Fruit fly (Drosophila melanogaster) whole organism, prepupa: Measurements from ENCODE around the gene CG10587.

Source experiments
- Blimp-1 ChIP-seq: fragments of 200-800 bp; sonication (Bioruptor generic); optimal IDR thresholded peaks from 3 replicates; lab custom pipeline; 2017; ENCODE audit warnings: missing biosample characterization, missing genetic modification characterization, mild to moderate bottlenecking, moderate library complexity, missing genetic modification reagents
- CG10631 ChIP-seq: fragments of 200-800 bp; sonication (Bioruptor generic); optimal IDR thresholded peaks from 2 replicates; lab custom pipeline; 2016; ENCODE audit warnings: missing biosample characterization, missing genetic modification characterization
- CG10669 ChIP-seq: fragments of 200-800 bp; sonication (Bioruptor generic); optimal IDR thresholded peaks from 3 replicates; lab custom pipeline; 2018; ENCODE audit warnings: missing biosample characterization, mild to moderate bottlenecking, missing genetic modification characterization, moderate library complexity
- CG11294 ChIP-seq: fragments of 200-800 bp; sonication (Bioruptor generic); IDR thresholded peaks from 2 replicates; pipeline ENCODE4 v1.3.6; 2022; ENCODE audit warnings: missing biosample characterization, missing genetic modification characterization
- CG15336 ChIP-seq: fragments of 200-800 bp; sonication (Bioruptor generic); IDR thresholded peaks from 2 replicates; pipeline ENCODE4 v1.3.6; 2022; ENCODE audit warnings: missing biosample characterization, missing genetic modification characterization
- CG1621 ChIP-seq: fragments of 200-800 bp; sonication (Bioruptor generic); optimal IDR thresholded peaks from 3 replicates; lab custom pipeline; 2018; ENCODE audit warnings: missing biosample characterization, mild to moderate bottlenecking, missing genetic modification characterization
- CG16779 ChIP-seq: fragments of 200-800 bp; sonication (Bioruptor generic); optimal IDR thresholded peaks from 3 replicates; lab custom pipeline; 2017; ENCODE audit warnings: missing biosample characterization, mild to moderate bottlenecking, missing genetic modification characterization
- CG32006 ChIP-seq: fragments of 200-800 bp; sonication (Bioruptor generic); optimal IDR thresholded peaks from 3 replicates; lab custom pipeline; 2017; ENCODE audit warnings: missing biosample characterization, mild to moderate bottlenecking, missing genetic modification characterization
- CG34406 ChIP-seq: fragments of 200-800 bp; sonication (Bioruptor generic); optimal IDR thresholded peaks from 3 replicates; lab custom pipeline; 2016; ENCODE audit warnings: missing biosample characterization, missing genetic modification characterization
- CG4318 ChIP-seq: fragments of 200-800 bp; sonication (Bioruptor generic); optimal IDR thresholded peaks from 3 replicates; lab custom pipeline; 2017; ENCODE audit warnings: missing biosample characterization, mild to moderate bottlenecking, missing genetic modification characterization
- CG6163 ChIP-seq: fragments of 200-800 bp; sonication (Bioruptor generic); IDR thresholded peaks from 3 replicates; pipeline ENCODE4 v1.3.6; 2022; ENCODE audit warnings: missing biosample characterization, missing genetic modification characterization
- CG6276 ChIP-seq: fragments of 200-800 bp; sonication (Bioruptor generic); optimal IDR thresholded peaks from 2 replicates; lab custom pipeline; 2017; ENCODE audit warnings: missing biosample characterization, mild to moderate bottlenecking, missing genetic modification characterization
- CG6854 ChIP-seq: fragments of 200-800 bp; sonication (Bioruptor generic); optimal IDR thresholded peaks from 2 replicates; lab custom pipeline; 2017; ENCODE audit warnings: missing biosample characterization, mild to moderate bottlenecking, missing genetic modification characterization
- CG8119 ChIP-seq: fragments of 200-800 bp; sonication (Bioruptor generic); IDR thresholded peaks from 3 replicates; pipeline ENCODE4 v1.3.6; 2022; ENCODE audit warnings: missing biosample characterization, missing genetic modification characterization
- Eip75B ChIP-seq: fragments of 200-800 bp; sonication (Bioruptor generic); optimal IDR thresholded peaks from 3 replicates; lab custom pipeline; 2016; ENCODE audit warnings: missing biosample characterization, missing genetic modification characterization
- Eip78C ChIP-seq: fragments of 200-800 bp; sonication (Bioruptor generic); peaks from one replicate; lab custom pipeline; 2016; ENCODE audit warnings: missing biosample characterization, missing genetic modification characterization
- Eip93F ChIP-seq: fragments of 200-800 bp; sonication (Bioruptor generic); optimal IDR thresholded peaks from 2 replicates; lab custom pipeline; 2016; ENCODE audit warnings: missing biosample characterization, mild to moderate bottlenecking, missing genetic modification characterization
- Ets21C ChIP-seq: fragments of 200-800 bp; sonication (Bioruptor generic); optimal IDR thresholded peaks from 3 replicates; lab custom pipeline; 2016; ENCODE audit warnings: missing biosample characterization, missing genetic modification characterization
- Ets96B ChIP-seq: fragments of 200-800 bp; optimal IDR thresholded peaks from 2 replicates; lab custom pipeline; 2019; ENCODE audit warnings: missing biosample characterization, mild to moderate bottlenecking, missing genetic modification characterization, moderate library complexity
- Gug ChIP-seq: fragments of 200-800 bp; sonication (Bioruptor generic); IDR thresholded peaks from 2 replicates; pipeline ENCODE4 v1.3.6; 2022; ENCODE audit warnings: missing biosample characterization, missing genetic modification characterization
- Hr38 ChIP-seq: sonication (Bioruptor generic); optimal IDR thresholded peaks from 2 replicates; lab custom pipeline; 2016; ENCODE audit warnings: missing biosample characterization, missing genetic modification characterization
- Hr39 ChIP-seq: fragments of 200-800 bp; sonication (Bioruptor generic); optimal IDR thresholded peaks from 2 replicates; lab custom pipeline; 2016; ENCODE audit warnings: missing biosample characterization, missing genetic modification characterization
- Hr4 ChIP-seq: fragments of 200-800 bp; sonication (Bioruptor generic); optimal IDR thresholded peaks from 3 replicates; lab custom pipeline; 2016; ENCODE audit warnings: missing biosample characterization, missing genetic modification characterization
- Smox ChIP-seq: fragments of 200-800 bp; sonication (Bioruptor generic); optimal IDR thresholded peaks from 3 replicates; lab custom pipeline; 2016; ENCODE audit warnings: missing biosample characterization, missing genetic modification characterization
- Sox14 ChIP-seq: fragments of 200-800 bp; sonication (Bioruptor generic); optimal IDR thresholded peaks from 3 replicates; lab custom pipeline; 2016; ENCODE audit warnings: missing biosample characterization, missing genetic modification characterization
- achi ChIP-seq: fragments of 200-800 bp; sonication (Bioruptor generic); optimal IDR thresholded peaks from 3 replicates; lab custom pipeline; 2016; ENCODE audit warnings: missing biosample characterization, missing genetic modification characterization
- dac ChIP-seq: fragments of 200-800 bp; sonication (Bioruptor generic); optimal IDR thresholded peaks from 2 replicates; lab custom pipeline; 2017; ENCODE audit warnings: missing biosample characterization, mild to moderate bottlenecking, missing genetic modification characterization
- dsx ChIP-seq: fragments of 200-800 bp; optimal IDR thresholded peaks from 3 replicates; lab custom pipeline; 2019; ENCODE audit warnings: missing biosample characterization, mild to moderate bottlenecking, missing genetic modification characterization, moderate library complexity; ENCODE audit not compliant: poor library complexity, severe bottlenecking
- eg ChIP-seq: fragments of 200-800 bp; sonication (Bioruptor generic); IDR thresholded peaks from 3 replicates; pipeline ENCODE4 v1.3.6; 2022; ENCODE audit warnings: missing biosample characterization, missing genetic modification characterization
- esn ChIP-seq: fragments of 200-800 bp; sonication (Bioruptor generic); optimal IDR thresholded peaks from 2 replicates; lab custom pipeline; 2016; ENCODE audit warnings: missing biosample characterization, mild to moderate bottlenecking, missing genetic modification characterization, moderate library complexity
- fd85E ChIP-seq: fragments of 200-800 bp; sonication (Bioruptor generic); optimal IDR thresholded peaks from 3 replicates; lab custom pipeline; 2016; ENCODE audit warnings: missing biosample characterization, missing genetic modification characterization
- fkh ChIP-seq: fragments of 200-800 bp; sonication (Bioruptor generic); optimal IDR thresholded peaks from 3 replicates; lab custom pipeline; 2017; ENCODE audit warnings: missing biosample characterization, mild to moderate bottlenecking, missing genetic modification characterization, moderate library complexity
- lz ChIP-seq: fragments of 200-800 bp; sonication (Bioruptor generic); optimal IDR thresholded peaks from 3 replicates; lab custom pipeline; 2016; ENCODE audit warnings: missing biosample characterization, missing genetic modification characterization
- net ChIP-seq: fragments of 200-800 bp; sonication (Bioruptor generic); optimal IDR thresholded peaks from 3 replicates; lab custom pipeline; 2016; ENCODE audit warnings: missing biosample characterization, missing genetic modification characterization
- pdm3 ChIP-seq: fragments of 200-800 bp; sonication (Bioruptor generic); optimal IDR thresholded peaks from 3 replicates; lab custom pipeline; 2016; ENCODE audit warnings: missing biosample characterization, missing genetic modification characterization
- salr ChIP-seq, 2 experiments: fragments of 200-800 bp; sonication (Bioruptor generic); optimal IDR thresholded peaks; 3 replicates each; lab custom pipeline; 2016 to 2018; ENCODE audit warnings: missing biosample characterization in 2 of 2, missing genetic modification characterization in 2 of 2, mild to moderate bottlenecking in 1 of 2
- spab ChIP-seq: fragments of 200-800 bp; sonication (Bioruptor generic); optimal IDR thresholded peaks from 2 replicates; lab custom pipeline; 2017; ENCODE audit warnings: missing biosample characterization, mild to moderate bottlenecking, missing genetic modification characterization, missing genetic modification reagents
- svp ChIP-seq: fragments of 200-800 bp; sonication (Bioruptor generic); peaks from one replicate; lab custom pipeline; 2016; ENCODE audit warnings: missing biosample characterization, missing genetic modification characterization

CG10587 gene

dm6 chr3L:20980499-20980898 is 18.1 kb upstream of the CG10587 start:
- TF ChIP-seq Ets21C (GFP tag; lab: Kevin White, UChicago): no peak
- 0 out of 3 replicates have a peak, but pooled peaks have one; percentile 17 for TF ChIP-seq eg (GFP tag; lab: Robert Waterston, UW)
- TF ChIP-seq CG4318: peak; percentile 43
- peak; percentile 0 for TF ChIP-seq net (GFP tag; lab: Kevin White, UChicago)
- TF ChIP-seq CG34406: no peak
- peak; percentile 30 for TF ChIP-seq Eip78C (GFP tag; lab: Kevin White, UChicago)
- TF ChIP-seq CG10669 (GFP tag; lab: Kevin White, UChicago): no peak
- no peak for TF ChIP-seq CG1621 (tag; lab: Kevin White, UChicago)
- no peak for TF ChIP-seq Sox14
- peak; percentile 71 for TF ChIP-seq CG32006 (GFP tag; lab: Kevin White, UChicago)
- no peak for TF ChIP-seq CG15336 (GFP tag; lab: Robert Waterston, UW)
- no peak for TF ChIP-seq CG6854 (GFP tag; lab: Kevin White, UChicago)
- no peak for TF ChIP-seq Hr39 (GFP tag; lab: Kevin White, UChicago)
- TF ChIP-seq CG6163 (GFP tag; lab: Robert Waterston, UW): no peak
- TF ChIP-seq dsx: peak; percentile 51
- peak in 1 of 2 experiments; percentile 42 for TF ChIP-seq salr (GFP tag; optimal IDR thresholded peaks at IDR 0.05; lab: Kevin White, UChicago)
- TF ChIP-seq Hr4 (GFP tag; lab: Kevin White, UChicago): peak; percentile 63
- TF ChIP-seq Blimp-1 (GFP tag; lab: Kevin White, UChicago): no peak
- TF ChIP-seq dac (GFP tag; lab: Kevin White, UChicago): no peak
- no peak; the same call in 2 of the 3 replicates for TF ChIP-seq CG8119 (GFP tag; lab: Robert Waterston, UW)
- TF ChIP-seq Gug (GFP tag; lab: Robert Waterston, UW): no peak
- TF ChIP-seq CG6276 (GFP tag; lab: Kevin White, UChicago): peak; percentile 9
- TF ChIP-seq CG16779 (tag; lab: Kevin White, UChicago): no peak
- TF ChIP-seq Eip75B (GFP tag; lab: Kevin White, UChicago): no peak

DNA sequence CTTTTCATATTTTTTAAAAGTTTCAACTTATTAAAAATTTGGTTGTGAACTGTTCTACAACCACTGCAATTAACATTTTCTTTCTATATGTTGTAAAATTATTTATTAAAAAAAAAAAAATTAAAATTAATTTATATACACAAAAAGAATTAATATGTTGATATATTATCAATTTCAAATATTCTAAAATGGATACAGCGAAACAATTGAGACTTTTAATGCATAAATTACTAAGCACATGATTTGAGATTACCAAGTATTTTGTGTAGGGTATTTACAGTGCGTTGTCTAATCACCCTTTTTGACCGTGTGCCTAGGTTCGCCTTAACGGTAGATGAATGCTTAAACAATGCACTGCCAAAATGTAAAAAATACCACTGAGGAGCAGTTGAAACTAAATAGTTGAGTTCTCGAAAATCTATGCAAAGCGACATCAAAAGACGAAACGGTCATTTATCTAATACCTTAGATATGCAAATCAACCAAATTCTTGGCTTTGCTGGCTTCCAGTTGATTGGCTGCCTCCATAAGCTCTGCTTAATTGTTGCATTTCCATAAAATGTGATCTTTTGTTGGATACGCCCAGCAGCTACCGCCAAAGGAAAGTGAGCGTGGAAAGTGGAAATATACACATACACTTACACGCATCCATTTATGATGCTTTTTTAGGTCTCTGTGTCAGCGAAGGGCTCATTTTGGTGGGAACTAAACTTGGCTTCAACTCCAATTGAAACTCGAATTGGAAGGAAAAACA is 14.8 kb upstream of the CG10587 start:
- TF ChIP-seq CG32006 (GFP tag; lab: Kevin White, UChicago): peak; percentile 26
- no peak for TF ChIP-seq pdm3

dm6 chr3L:20976383-20976782 is 14.0 kb upstream of the CG10587 start:
- no peak for TF ChIP-seq fkh (GFP tag; lab: Kevin White, UChicago)
- no peak for TF ChIP-seq svp (GFP tag; lab: Kevin White, UChicago)
- TF ChIP-seq CG4318: no peak
- TF ChIP-seq, all 60 proteins: peak for 0

DNA sequence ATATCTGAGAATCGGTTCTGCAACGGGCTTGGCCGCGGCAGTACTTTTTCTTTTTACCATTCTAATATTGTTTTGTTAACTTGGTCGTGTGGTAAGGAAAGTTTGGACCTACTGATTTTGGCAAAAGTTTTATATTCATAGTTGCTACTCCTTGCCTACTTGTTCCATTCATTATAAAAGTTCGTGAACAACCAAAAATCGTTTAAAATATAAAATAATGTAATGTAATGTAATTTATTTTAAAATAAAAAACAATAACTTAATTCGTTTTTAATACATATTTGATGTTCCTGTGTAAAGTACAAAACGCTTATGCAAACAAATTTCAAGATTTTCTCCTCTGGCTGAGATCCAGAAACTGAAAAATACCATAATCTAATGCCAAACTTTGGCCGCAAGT is 12.2 kb upstream of the CG10587 start, which contains the start of gene CG33286:
Gene CG33286 (minus strand): TSS at position 101 of the 400 bp plus-strand sequence.
- TF ChIP-seq dsx (no peak), lz (no peak), Ets96B (tag; lab: Kevin White, UChicago) (no peak), Ets21C (GFP tag; lab: Kevin White, UChicago) (no peak), esn (GFP tag; lab: Kevin White, UChicago) (no peak), CG11294 (GFP tag; lab: Robert Waterston, UW) (no peak), achi (GFP tag; lab: Kevin White, UChicago) (no peak), Hr38 (GFP tag; lab: Kevin White, UChicago) (no peak), Smox (GFP tag; lab: Kevin White, UChicago) (no peak), CG32006 (GFP tag; lab: Kevin White, UChicago) (no peak), CG8119 (GFP tag; lab: Robert Waterston, UW) (no peak), Hr4 (GFP tag; lab: Kevin White, UChicago) (no peak), CG34406 (no peak), spab (GFP tag; lab: Kevin White, UChicago) (no peak), CG10631 (GFP tag; lab: Kevin White, UChicago) (no peak), fd85E (GFP tag; lab: Kevin White, UChicago) (no peak), Eip93F (no peak), CG15336 (GFP tag; lab: Robert Waterston, UW) (no peak), Eip78C (GFP tag; lab: Kevin White, UChicago) (no peak)
